Fruit fly (Drosophila melanogaster): ENCODE measurements around the gene Cph.

Gene Cph

DNA sequence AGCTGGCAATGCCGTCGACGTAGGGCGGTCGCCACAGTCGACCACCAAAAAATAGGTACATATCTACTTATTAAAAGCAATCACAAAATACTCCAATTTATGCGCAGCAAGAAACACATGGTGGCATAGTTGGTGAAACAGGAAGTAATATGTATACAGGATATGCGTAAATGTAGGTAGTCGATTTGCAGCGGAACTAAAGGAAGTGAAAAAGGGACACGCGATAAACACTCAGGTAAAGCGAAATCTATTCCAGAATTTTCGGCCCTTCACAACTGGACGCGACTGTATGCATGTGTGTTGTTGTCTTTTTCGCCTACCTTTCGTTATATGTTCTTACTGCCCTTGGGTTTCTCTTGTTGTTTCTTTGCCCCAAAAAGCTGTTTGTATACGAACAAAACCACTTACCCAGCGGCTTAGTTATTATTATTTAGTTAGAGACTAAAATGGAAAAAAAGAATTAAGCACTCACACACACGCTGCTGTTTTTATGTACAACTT, 41.0 kb upstream of the Cph start:
- TF ChIP-seq CG7928 (GFP tag; optimal IDR thresholded peaks at IDR 0.05) = peak; percentile 48
- peak; percentile 74 for TF ChIP-seq onecut (GFP tag; IDR thresholded peaks at IDR 0.05)
- peak; percentile 77 for TF ChIP-seq fu2 (GFP tag; optimal IDR thresholded peaks at IDR 0.05)
- peak; percentile 43; the same call in 2 of the 3 replicates for TF ChIP-seq B-H1 (GFP tag; IDR thresholded peaks at IDR 0.05)
- peak; percentile 65 for TF ChIP-seq CG11398 (GFP tag; optimal IDR thresholded peaks at IDR 0.05)
- peak; percentile 50; the same call in 1 of the 2 replicates for TF ChIP-seq Awh (GFP tag; IDR thresholded peaks at IDR 0.05)
- TF ChIP-seq dm (GFP tag; optimal IDR thresholded peaks at IDR 0.05) = peak; percentile 55
- peak; percentile 57 for TF ChIP-seq Max (GFP tag; optimal IDR thresholded peaks at IDR 0.05)
- TF ChIP-seq E2f2 (GFP tag; IDR thresholded peaks at IDR 0.05) = peak; percentile 54
- TF ChIP-seq Antp (GFP tag; optimal IDR thresholded peaks at IDR 0.05) = peak; percentile 78
- TF ChIP-seq gsb-n (tag; optimal IDR thresholded peaks at IDR 0.05) = peak; percentile 79
- peak; percentile 65; the same call in 3 of the 4 replicates for TF ChIP-seq Gug (GFP tag; IDR thresholded peaks at IDR 0.05)
- TF ChIP-seq da (GFP tag; optimal IDR thresholded peaks at IDR 0.05) = no peak
- TF ChIP-seq H15 (GFP tag; IDR thresholded peaks at IDR 0.05) = no peak
- peak; percentile 55 for TF ChIP-seq CG6254 (GFP tag; optimal IDR thresholded peaks at IDR 0.05)
- no peak for TF ChIP-seq amos (GFP tag; IDR thresholded peaks at IDR 0.05; ENCODE audit: partially characterized antibody)
- TF ChIP-seq stwl (tag; optimal IDR thresholded peaks at IDR 0.05) = peak; percentile 9
- peak; percentile 72 for TF ChIP-seq CG30431 (GFP tag; optimal IDR thresholded peaks at IDR 0.05)
- peak; percentile 59 for TF ChIP-seq CG2875 (GFP tag; optimal IDR thresholded peaks at IDR 0.05)
- no peak for TF ChIP-seq Gsc (GFP tag; IDR thresholded peaks at IDR 0.05)
- TF ChIP-seq CG11560 (tag; IDR thresholded peaks at IDR 0.05) = 0 out of 3 replicates have a peak, but pooled peaks have one; percentile 51
- TF ChIP-seq CG10147 (GFP tag; optimal IDR thresholded peaks at IDR 0.05) = peak; percentile 86
- no peak for TF ChIP-seq Trl (optimal IDR thresholded peaks at IDR 0.05)
- TF ChIP-seq Trl (GFP tag; optimal IDR thresholded peaks at IDR 0.05) = peak; percentile 47
- TF ChIP-seq Hmx (GFP tag; optimal IDR thresholded peaks at IDR 0.05) = peak; percentile 31
- no peak for TF ChIP-seq D (optimal IDR thresholded peaks at IDR 0.05)
- peak; percentile 78 for TF ChIP-seq D (GFP tag; optimal IDR thresholded peaks at IDR 0.05)
- TF ChIP-seq psq (GFP tag; optimal IDR thresholded peaks at IDR 0.05) = peak; percentile 61
- peak; percentile 68 for TF ChIP-seq CG7987 (GFP tag; optimal IDR thresholded peaks at IDR 0.05)
- 0 out of 2 replicates have a peak, but pooled peaks have one; percentile 54 for TF ChIP-seq sens-2 (GFP tag; IDR thresholded peaks at IDR 0.05)
- peak; percentile 52 for TF ChIP-seq chm (GFP tag; IDR thresholded peaks at IDR 0.05)
- TF ChIP-seq Poxn (GFP tag; IDR thresholded peaks at IDR 0.05) = no peak; the same call in 1 of the 2 replicates
- no peak for TF ChIP-seq CG3065 (GFP tag; optimal IDR thresholded peaks at IDR 0.05)
- TF ChIP-seq CG10274 (GFP tag; optimal IDR thresholded peaks at IDR 0.05) = peak; percentile 76
- peak; percentile 67 for TF ChIP-seq bab2 (GFP tag; optimal IDR thresholded peaks at IDR 0.05)
- TF ChIP-seq grn (GFP tag; optimal IDR thresholded peaks at IDR 0.05) = peak; percentile 12
- no peak for TF ChIP-seq sna (GFP tag; IDR thresholded peaks at IDR 0.05; ENCODE audit: partially characterized antibody)
- TF ChIP-seq CG13624 (GFP tag; optimal IDR thresholded peaks at IDR 0.05) = peak; percentile 72
- TF ChIP-seq ems (GFP tag; optimal IDR thresholded peaks at IDR 0.05) = peak; percentile 71
- TF ChIP-seq CG17186 (GFP tag; optimal IDR thresholded peaks at IDR 0.05) = peak; percentile 19
- TF ChIP-seq CG11695 (GFP tag; IDR thresholded peaks at IDR 0.05) = peak; percentile 82; the same call in 2 of the 3 replicates
- TF ChIP-seq CG2199 (GFP tag; IDR thresholded peaks at IDR 0.05) = peak; percentile 57; the same call in 1 of the 3 replicates
- TF ChIP-seq hbn (GFP tag; IDR thresholded peaks at IDR 0.05; ENCODE audit: partially characterized antibody) = no peak
- peak; percentile 23 for TF ChIP-seq emc (GFP tag; optimal IDR thresholded peaks at IDR 0.05)
- TF ChIP-seq H2.0 (GFP tag; IDR thresholded peaks at IDR 0.05) = peak; percentile 73
- peak; percentile 85 for TF ChIP-seq CG17385 (GFP tag; optimal IDR thresholded peaks at IDR 0.05)
- TF ChIP-seq scrt (GFP tag; optimal IDR thresholded peaks at IDR 0.05) = peak; percentile 65
- TF ChIP-seq abd-A (tag; optimal IDR thresholded peaks at IDR 0.05) = peak; percentile 3
- TF ChIP-seq Rx (GFP tag; IDR thresholded peaks at IDR 0.05) = peak; percentile 45; the same call in 1 of the 2 replicates
- TF ChIP-seq stc (GFP tag; IDR thresholded peaks at IDR 0.05) = peak; percentile 61
- peak; percentile 42 for TF ChIP-seq gro (GFP tag; optimal IDR thresholded peaks at IDR 0.05)
